Fruit fly (Drosophila melanogaster) whole organism, adult: ENCODE data around the gene CG31792.

Source experiments
- CG5204 ChIP-seq: fragments of 200-800 bp; sonication (Bioruptor generic); optimal IDR thresholded peaks from 2 replicates; lab custom pipeline; 2016; ENCODE audit warnings: missing biosample characterization, missing genetic modification characterization
- Crg-1 ChIP-seq: fragments of 200-800 bp; sonication (Bioruptor generic); optimal IDR thresholded peaks from 2 replicates; lab custom pipeline; 2016; ENCODE audit warnings: missing biosample characterization, missing genetic modification characterization
- bab1 ChIP-seq: fragments of 200-800 bp; sonication (Bioruptor generic); optimal IDR thresholded peaks from 3 replicates; lab custom pipeline; 2019; ENCODE audit warnings: missing biosample characterization, mild to moderate bottlenecking, missing genetic modification characterization, moderate library complexity
- ovo ChIP-seq: fragments of 200-800 bp; sonication (Bioruptor generic); optimal IDR thresholded peaks from 2 replicates; lab custom pipeline; 2016; ENCODE audit warnings: missing biosample characterization, missing genetic modification characterization

- TF ChIP-seq bab1 (no peak), ovo (no peak), Crg-1 (no peak), CG5204 (GFP tag; lab: Kevin White, UChicago) (no peak)
These were observed 27.5 kb downstream of the CG31792 start for dm6 chr2L:19024744-19025059.
